Worm (Caenorhabditis elegans) whole organism, late embryonic: ENCODE results near the gene C50E3.7.

Source experiments
- F13H6.1 ChIP-seq: sonication (generic microtip); optimal IDR thresholded peaks from 2 replicates; lab custom pipeline; 2016; ENCODE audit warnings: missing genetic modification characterization, missing compliant biosample characterization
- Y22D7AL.16 ChIP-seq: sonication (generic microtip); optimal IDR thresholded peaks from 2 replicates; lab custom pipeline; 2016; ENCODE audit warnings: missing genetic modification characterization, missing compliant biosample characterization
- ama-1 ChIP-seq: fragments of 150-350 bp; optimal IDR thresholded peaks from 2 replicates; lab custom pipeline; 2014
- ceh-18 ChIP-seq: sonication (generic microtip); optimal IDR thresholded peaks from 2 replicates; lab custom pipeline; 2016; ENCODE audit warnings: missing genetic modification characterization, missing compliant biosample characterization
- ceh-2 ChIP-seq: sonication (generic microtip); optimal IDR thresholded peaks from 2 replicates; lab custom pipeline; 2016; ENCODE audit warnings: missing genotype, missing genetic modification characterization, missing compliant biosample characterization
- ceh-34 ChIP-seq: sonication (generic microtip); optimal IDR thresholded peaks from 2 replicates; lab custom pipeline; 2016; ENCODE audit warnings: mild to moderate bottlenecking, missing genetic modification characterization, missing compliant biosample characterization
- ceh-45 ChIP-seq: fragments of 200-800 bp; sonication (Bioruptor generic); IDR thresholded peaks from 2 replicates; pipeline ENCODE4 v1.3.6; 2022; ENCODE audit warnings: missing genetic modification reagents, missing genetic modification characterization, missing compliant biosample characterization
- dve-1 ChIP-seq: sonication (generic microtip); optimal IDR thresholded peaks from 2 replicates; lab custom pipeline; 2017; ENCODE audit warnings: antibody characterized with exemption, mild to moderate bottlenecking, missing genetic modification characterization, missing compliant biosample characterization
- eyg-1 ChIP-seq: sonication (generic microtip); optimal IDR thresholded peaks from 2 replicates; lab custom pipeline; 2016; ENCODE audit warnings: missing genotype, missing genetic modification characterization, missing compliant biosample characterization
- gmeb-2 ChIP-seq: sonication (generic microtip); optimal IDR thresholded peaks from 2 replicates; lab custom pipeline; 2016; ENCODE audit warnings: missing genetic modification characterization, inconsistent platforms, missing compliant biosample characterization
- hlh-8 ChIP-seq: sonication (generic microtip); optimal IDR thresholded peaks from 2 replicates; lab custom pipeline; 2016; ENCODE audit warnings: missing genotype, missing genetic modification characterization, missing compliant biosample characterization
- pha-2 ChIP-seq: sonication (generic microtip); optimal IDR thresholded peaks from 2 replicates; lab custom pipeline; 2017; ENCODE audit warnings: mild to moderate bottlenecking, missing genetic modification characterization, missing compliant biosample characterization
- sox-2 ChIP-seq: fragments of 200-800 bp; sonication (Bioruptor generic); IDR thresholded peaks from 2 replicates; pipeline ENCODE4 v1.3.6; 2022; ENCODE audit warnings: missing genetic modification reagents, missing genetic modification characterization, missing compliant biosample characterization
- ttx-3 ChIP-seq: sonication (generic microtip); optimal IDR thresholded peaks from 2 replicates; lab custom pipeline; 2016; ENCODE audit warnings: missing genetic modification reagents, missing genetic modification characterization, missing compliant biosample characterization
- unc-3 ChIP-seq, 2 experiments: fragments of 200-800 bp in 1 of 2; sonication (Bioruptor generic) in 1 of 2; sonication (generic microtip) in 1 of 2; conservative IDR thresholded peaks in 1 of 2; optimal IDR thresholded peaks in 1 of 2; 2 replicates each; pipeline versions ENCODE4 v1.3.6 to Lab custom; 2016 to 2022; ENCODE audit warnings: missing compliant biosample characterization in 2 of 2, missing genetic modification characterization in 2 of 2, missing genetic modification reagents in 1 of 2
- ztf-16 ChIP-seq: sonication (generic microtip); optimal IDR thresholded peaks from 2 replicates; lab custom pipeline; 2017; ENCODE audit warnings: missing genetic modification characterization, missing compliant biosample characterization

Gene C50E3.7

ce11 chrV:7547479-7547878 is 50.7 kb downstream of the C50E3.7 start, which contains the start of gene ftn-1:
ftn-1 (minus strand) TSS chrV:7547579.
- TF ChIP-seq F13H6.1 (tag; lab: Kevin White, UChicago) (no peak), ceh-18 (tag; lab: Kevin White, UChicago) (no peak)
- TF ChIP-seq, all 69 proteins: peak for 0

DNA sequence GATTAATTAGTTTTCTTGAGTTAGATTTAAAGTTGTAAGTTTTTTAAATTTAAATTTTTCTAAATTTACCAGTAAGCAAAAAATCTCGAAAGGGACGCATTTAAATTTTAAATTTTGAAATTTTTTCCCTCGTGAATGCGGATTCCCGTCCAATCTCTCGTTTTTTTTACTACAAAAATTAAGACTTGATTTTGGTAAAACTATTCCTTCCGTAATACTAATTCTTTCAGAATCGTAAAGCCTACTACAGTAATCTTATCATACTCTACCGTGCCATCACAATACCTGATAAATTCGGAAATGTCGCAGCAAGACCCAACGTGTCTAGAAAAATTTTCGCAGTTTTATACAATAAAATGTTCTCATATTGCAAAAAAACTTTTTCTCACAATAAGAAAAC is 53.0 kb downstream of the C50E3.7 start, which contains the start of the genes C54F6.19 and nhx-3:
TSS of gene C54F6.19 (plus strand) at position 301 of the 400 bp plus-strand sequence.
TSS of gene nhx-3 (minus strand) at position 337 of the 400 bp plus-strand sequence.
- TF ChIP-seq ceh-34 = no peak
- TF ChIP-seq eyg-1 (tag; lab: Kevin White, UChicago) = no peak
- no peak for TF ChIP-seq sox-2 (GFP tag; lab: Robert Waterston, UW)
- TF ChIP-seq ztf-16 (tag; lab: Kevin White, UChicago) = no peak
- no peak for TF ChIP-seq hlh-8 (tag; lab: Kevin White, UChicago)
- no peak for TF ChIP-seq ttx-3 (tag; lab: Kevin White, UChicago)
- no peak for TF ChIP-seq ceh-2
- TF ChIP-seq ceh-45 (GFP tag; lab: Robert Waterston, UW) = no peak
- TF ChIP-seq gmeb-2 (tag; lab: Kevin White, UChicago) = no peak
- no peak for TF ChIP-seq pha-2
- TF ChIP-seq Y22D7AL.16 (tag; lab: Kevin White, UChicago) = no peak
- TF ChIP-seq unc-3 (GFP tag; conservative IDR thresholded peaks at IDR 0.05; lab: Robert Waterston, UW) = no peak
- TF ChIP-seq unc-3 (tag; optimal IDR thresholded peaks at IDR 0.05; lab: Kevin White, UChicago) = no peak
- TF ChIP-seq ama-1 = no peak
- TF ChIP-seq dve-1 = no peak
